Fruit fly (Drosophila melanogaster): ENCODE data around the gene Rga.

DNA sequence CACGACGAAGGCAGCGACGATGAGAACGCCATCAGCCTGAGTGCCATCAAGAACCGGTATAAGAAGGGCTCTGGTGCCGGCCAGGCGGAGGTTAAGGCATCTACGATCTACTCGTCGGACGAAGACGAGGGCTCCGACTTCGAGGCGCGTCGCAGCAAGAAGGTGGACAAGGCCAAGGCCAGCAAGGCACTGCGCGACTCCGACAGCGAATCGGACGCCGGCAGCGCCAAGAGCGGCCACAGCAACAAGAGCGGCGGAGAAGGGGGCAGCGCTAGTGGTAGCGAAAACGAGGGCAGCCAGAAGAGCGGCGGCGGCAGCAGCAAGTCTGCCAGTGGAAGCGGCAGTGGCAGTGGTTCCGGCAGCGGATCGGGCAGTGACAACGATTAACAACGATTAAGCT lies 2.6 kb upstream of the Rga start:
- TF ChIP-seq cic (GFP tag; optimal IDR thresholded peaks at IDR 0.05), result no peak
- TF ChIP-seq CG11617 (GFP tag; optimal IDR thresholded peaks at IDR 0.05), result no peak
- no peak for TF ChIP-seq kay (GFP tag; ENCODE audit: borderline replicate concordance)
- TF ChIP-seq tj (GFP tag; optimal IDR thresholded peaks at IDR 0.05), result no peak
- no peak for TF ChIP-seq CG12768 (GFP tag; optimal IDR thresholded peaks at IDR 0.05)
- TF ChIP-seq toe (GFP tag; optimal IDR thresholded peaks at IDR 0.05), result no peak

Measured in whole organism, adult.